Worm (Caenorhabditis elegans): Measurements from ENCODE around the gene tag-314.

- TF ChIP-seq jun-1 (tag; optimal IDR thresholded peaks at IDR 0.05) (no peak), R02D3.7 (tag; optimal IDR thresholded peaks at IDR 0.05) (no peak), egl-27 (tag; optimal IDR thresholded peaks at IDR 0.05) (no peak), nhr-77 (tag; optimal IDR thresholded peaks at IDR 0.05) (no peak), unc-39 (tag; optimal IDR thresholded peaks at IDR 0.05) (no peak), ceh-28 (tag; optimal IDR thresholded peaks at IDR 0.05) (no peak), skn-1 (tag; optimal IDR thresholded peaks at IDR 0.05) (no peak), mdl-1 (tag; optimal IDR thresholded peaks at IDR 0.05) (no peak), pqm-1 (tag; optimal IDR thresholded peaks at IDR 0.05) (no peak)
These were observed 45.5 kb upstream of the tag-314 start for ce11 chrV:10474040-10474439.
